Worm (Caenorhabditis elegans): ENCODE data around the gene efl-3.
A peak's percentile ranks its signal among the peaks of the same experiment; 100 is the strongest.

The efl-3 gene

ce11 chrII:8409538-8409937 lies 2.9 kb upstream of the efl-3 start:
- TF ChIP-seq nhr-25 (tag; optimal IDR thresholded peaks at IDR 0.05) (no peak), sem-4 (tag; optimal IDR thresholded peaks at IDR 0.05) (peak; percentile 28)

- TF ChIP-seq ztf-1 (GFP tag; conservative IDR thresholded peaks at IDR 0.05) (no peak), nhr-23 (tag; optimal IDR thresholded peaks at IDR 0.05) (no peak), ceh-16 (tag; optimal IDR thresholded peaks at IDR 0.05) (no peak), nhr-12 (tag; optimal IDR thresholded peaks at IDR 0.05) (no peak), ztf-11 (tag; optimal IDR thresholded peaks at IDR 0.05) (no peak), lin-13 (GFP tag; optimal IDR thresholded peaks at IDR 0.05) (no peak), gmeb-1 (tag; optimal IDR thresholded peaks at IDR 0.05) (no peak), lin-39 (tag; optimal IDR thresholded peaks at IDR 0.05) (no peak), nhr-25 (tag; optimal IDR thresholded peaks at IDR 0.05) (no peak), elt-1 (tag; optimal IDR thresholded peaks at IDR 0.05) (no peak), ztf-4 (tag; optimal IDR thresholded peaks at IDR 0.05) (no peak), lsy-2 (tag; optimal IDR thresholded peaks at IDR 0.05) (no peak), ama-1 (optimal IDR thresholded peaks at IDR 0.05) (no peak), nhr-11 (tag; optimal IDR thresholded peaks at IDR 0.05) (no peak), sem-4 (tag; optimal IDR thresholded peaks at IDR 0.05) (no peak), nhr-21 (tag; optimal IDR thresholded peaks at IDR 0.05) (no peak)
These were observed 1.5 kb upstream of the efl-3 start for ce11 chrII:8411002-8411401.

- no peak for TF ChIP-seq unc-62 (GFP tag; optimal IDR thresholded peaks at IDR 0.05)
- TF ChIP-seq fos-1 (tag; optimal IDR thresholded peaks at IDR 0.05), result peak; percentile 20
These were observed 464 bp downstream of the efl-3 start for ce11 chrII:8412935-8413334.

- no peak for TF ChIP-seq skn-1 (tag; optimal IDR thresholded peaks at IDR 0.05)
- TF ChIP-seq nhr-11 (tag; optimal IDR thresholded peaks at IDR 0.05), result no peak
- TF ChIP-seq peb-1 (tag; optimal IDR thresholded peaks at IDR 0.05), result no peak
- TF ChIP-seq elt-3 (tag; optimal IDR thresholded peaks at IDR 0.05), result no peak
- no peak for TF ChIP-seq lin-11 (tag; optimal IDR thresholded peaks at IDR 0.05)
- no peak for TF ChIP-seq sma-3 (GFP tag; optimal IDR thresholded peaks at IDR 0.05)
- TF ChIP-seq R02D3.7 (tag; optimal IDR thresholded peaks at IDR 0.05), result no peak
- TF ChIP-seq mbf-1 (tag; optimal IDR thresholded peaks at IDR 0.05), result no peak
- TF ChIP-seq mab-5 (tag; optimal IDR thresholded peaks at IDR 0.05), result no peak
- TF ChIP-seq nhr-6 (tag; optimal IDR thresholded peaks at IDR 0.05), result no peak
- no peak for TF ChIP-seq crh-2 (tag; optimal IDR thresholded peaks at IDR 0.05)
These were observed 2.6 kb downstream of the efl-3 start for ce11 chrII:8415035-8415434.

- TF ChIP-seq elt-1 (tag; optimal IDR thresholded peaks at IDR 0.05) (peak; percentile 17), sem-4 (tag; optimal IDR thresholded peaks at IDR 0.05) (no peak), ceh-16 (tag; optimal IDR thresholded peaks at IDR 0.05) (peak; percentile 37), gmeb-1 (tag; optimal IDR thresholded peaks at IDR 0.05) (no peak)
These were observed 3.1 kb downstream of the efl-3 start for ce11 chrII:8415462-8416037.

ce11 chrII:8417059-8417668 lies 4.7 kb downstream of the efl-3 start, which contains the start of gene fdgt-2:
TSS of gene fdgt-2 (plus strand) at chrII:8417618.
- TF ChIP-seq egl-27 (tag; optimal IDR thresholded peaks at IDR 0.05), result no peak
- TF ChIP-seq ceh-82 (tag; optimal IDR thresholded peaks at IDR 0.05), result no peak
- TF ChIP-seq ztf-11 (tag; optimal IDR thresholded peaks at IDR 0.05), result no peak
- TF ChIP-seq nhr-237 (tag; optimal IDR thresholded peaks at IDR 0.05), result no peak
- no peak for TF ChIP-seq nhr-10 (tag; optimal IDR thresholded peaks at IDR 0.05)
- TF ChIP-seq ceh-16 (tag; optimal IDR thresholded peaks at IDR 0.05), result peak; percentile 77
- TF ChIP-seq nhr-25 (tag; optimal IDR thresholded peaks at IDR 0.05), result peak; percentile 43
- TF ChIP-seq unc-39 (tag; optimal IDR thresholded peaks at IDR 0.05), result no peak
